Fruit fly (Drosophila melanogaster): ENCODE results near the gene Pgcl.
A peak's percentile ranks its signal among the peaks of the same experiment; 100 is the strongest.
"Not testable (repeated sequence)": the region's sequence is repeated elsewhere in the genome, so short reads cannot be mapped to it uniquely, and the experiment has no call there.

Gene Pgcl

DNA sequence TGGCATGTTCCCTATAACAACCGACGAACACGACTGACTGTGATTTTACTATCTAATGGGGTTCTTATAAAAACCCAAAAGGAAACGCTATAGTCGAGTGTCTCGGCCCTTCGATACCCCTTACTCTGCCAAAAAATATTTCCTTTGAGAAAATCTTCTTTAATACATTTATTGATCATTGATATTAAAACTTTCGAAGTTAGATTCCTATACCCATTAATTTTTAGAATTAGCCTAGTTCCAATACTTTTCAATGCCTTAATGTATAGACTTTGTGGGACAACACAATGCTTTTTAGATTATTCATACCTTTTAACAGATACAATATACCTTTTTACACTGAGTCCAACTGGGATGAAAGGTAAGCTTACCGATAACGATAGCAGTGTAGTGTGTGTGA, at the start of gene Pgcl:
Gene Pgcl, minus strand, starts transcription at position 45 of the 400 bp plus-strand sequence.
- no peak for TF ChIP-seq sv (GFP tag; optimal IDR thresholded peaks at IDR 0.05)
- TF ChIP-seq Vsx2 (GFP tag; optimal IDR thresholded peaks at IDR 0.05; ENCODE audit: partially characterized antibody), result no peak

DNA sequence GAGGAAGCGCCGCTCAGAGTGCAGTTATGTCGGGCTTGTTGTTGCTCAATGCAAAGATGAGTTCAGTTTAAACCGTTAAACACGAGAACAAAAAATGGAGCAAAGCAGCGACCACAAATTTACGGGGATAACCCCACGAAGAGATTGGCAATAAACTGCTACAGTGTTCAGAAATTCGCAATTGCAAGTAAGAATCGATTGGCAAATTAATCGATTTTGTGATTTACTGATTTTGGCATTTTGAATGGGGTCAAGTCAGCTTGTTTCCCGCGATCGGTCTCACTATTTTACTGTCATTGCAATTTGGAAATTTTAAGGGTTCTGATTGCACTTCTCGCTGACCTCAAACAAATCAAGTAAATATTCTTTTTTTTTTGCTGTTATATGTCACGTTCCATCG, 44.4 kb upstream of the Pgcl start, which contains the start of gene CG3176:
Gene CG3176, plus strand, starts transcription at position 221 of the 400 bp plus-strand sequence.
- TF ChIP-seq Rel (GFP tag; optimal IDR thresholded peaks at IDR 0.05), result not testable (repeated sequence)
- TF ChIP-seq Rel (tag; optimal IDR thresholded peaks at IDR 0.05) (peak; percentile 95), rgr (GFP tag; optimal IDR thresholded peaks at IDR 0.05) (peak; percentile 29)

DNA sequence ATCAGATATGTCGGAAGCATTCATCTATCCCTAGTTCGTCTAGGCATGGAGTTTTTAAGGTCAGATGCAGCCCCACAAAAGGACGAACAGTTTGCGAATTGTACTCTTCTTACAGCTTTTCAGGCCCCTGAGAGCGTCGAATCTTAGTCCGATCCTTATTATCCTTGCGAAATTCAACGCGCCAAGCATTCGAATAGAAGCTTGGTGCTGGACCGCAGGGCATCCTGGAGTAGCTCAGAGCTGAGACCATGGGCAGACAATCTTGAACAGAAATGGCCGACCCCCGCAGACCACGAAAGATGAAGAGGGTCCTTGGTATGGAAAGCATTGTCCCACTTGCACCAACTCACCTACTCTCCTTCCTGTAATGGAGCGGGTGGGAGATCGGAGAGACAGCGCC, 41.5 kb upstream of the Pgcl start, which contains the start of gene CG32817:
Gene CG32817, plus strand, starts transcription at position 301 of the 400 bp plus-strand sequence.
- TF ChIP-seq fru (GFP tag; optimal IDR thresholded peaks at IDR 0.05) (no peak), lola (GFP tag; optimal IDR thresholded peaks at IDR 0.05) (no peak), CG9705 (GFP tag; optimal IDR thresholded peaks at IDR 0.05) (no peak), Mio (GFP tag; optimal IDR thresholded peaks at IDR 0.05) (no peak), Hr83 (GFP tag; optimal IDR thresholded peaks at IDR 0.05; ENCODE audit: poor library complexity, severe bottlenecking) (no peak), Sp1 (GFP tag; optimal IDR thresholded peaks at IDR 0.05) (no peak), brk (GFP tag; optimal IDR thresholded peaks at IDR 0.05) (no peak), OdsH (GFP tag; optimal IDR thresholded peaks at IDR 0.05) (no peak), ey (GFP tag; optimal IDR thresholded peaks at IDR 0.05) (no peak), h (GFP tag; optimal IDR thresholded peaks at IDR 0.05) (no peak), HLH106 (tag; optimal IDR thresholded peaks at IDR 0.05) (no peak), CG32264 (GFP tag; optimal IDR thresholded peaks at IDR 0.05) (no peak), jim (GFP tag; optimal IDR thresholded peaks at IDR 0.05) (no peak), Rel (GFP tag; optimal IDR thresholded peaks at IDR 0.05) (no peak), Rel (tag; optimal IDR thresholded peaks at IDR 0.05) (no peak), Abd-B (GFP tag; optimal IDR thresholded peaks at IDR 0.05) (no peak), N (GFP tag; optimal IDR thresholded peaks at IDR 0.05) (no peak), Vsx2 (GFP tag; optimal IDR thresholded peaks at IDR 0.05; ENCODE audit: partially characterized antibody) (no peak)

DNA sequence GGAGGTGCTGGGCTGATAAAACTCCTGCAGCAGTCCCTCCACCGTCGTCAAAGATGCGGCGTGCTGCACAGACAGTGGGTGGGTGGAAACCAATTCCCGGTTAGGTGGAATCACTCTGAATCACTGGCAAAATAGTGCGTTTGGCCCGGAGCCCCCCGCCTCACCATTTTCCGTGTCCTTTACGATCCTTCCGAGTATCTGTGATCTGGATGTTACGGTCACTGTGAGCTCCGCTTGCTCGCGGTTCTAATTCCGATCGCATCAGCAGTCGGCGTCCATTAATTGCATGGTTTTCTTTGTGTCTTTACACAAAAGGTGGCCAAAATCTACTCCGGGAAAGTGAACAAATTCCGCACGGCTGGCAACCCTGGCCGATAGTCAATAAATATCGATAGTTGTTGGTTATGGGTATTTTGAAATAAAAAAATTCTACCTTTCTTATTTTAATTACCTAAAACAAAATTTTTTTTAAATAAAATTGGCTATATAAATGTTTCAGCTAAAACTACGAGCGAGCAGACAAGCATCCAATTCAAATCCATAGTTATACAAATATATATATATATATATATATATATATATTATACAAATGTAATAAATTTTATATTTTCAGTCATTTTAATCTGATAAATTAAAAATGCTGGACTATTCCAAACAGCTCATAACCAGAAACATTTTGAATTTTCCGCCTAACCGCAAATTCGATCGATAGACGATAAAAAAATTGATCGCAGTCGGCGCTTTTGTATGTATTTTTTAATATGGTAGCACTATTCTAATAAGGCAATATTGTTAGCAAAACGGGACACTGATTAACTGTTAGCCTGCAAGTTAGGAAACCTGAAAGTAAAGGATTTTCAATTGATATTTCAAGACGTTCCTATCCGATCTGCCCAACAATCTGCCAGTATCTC, 39.2 kb upstream of the Pgcl start, which contains the start of the genes ebo and CG13373:
Gene ebo, minus strand, starts transcription at position 350 of the 914 bp plus-strand sequence.
Gene CG13373, plus strand, starts transcription at position 755 of the 914 bp plus-strand sequence.
- TF ChIP-seq br (GFP tag; optimal IDR thresholded peaks at IDR 0.05) (no peak), Rel (GFP tag; optimal IDR thresholded peaks at IDR 0.05) (no peak), Rel (tag; optimal IDR thresholded peaks at IDR 0.05) (no peak), OdsH (GFP tag; optimal IDR thresholded peaks at IDR 0.05) (peak; percentile 13), psq (GFP tag; optimal IDR thresholded peaks at IDR 0.05) (peak; percentile 23), rgr (GFP tag; optimal IDR thresholded peaks at IDR 0.05) (peak; percentile 58), HLH106 (tag; optimal IDR thresholded peaks at IDR 0.05) (peak; percentile 53), Hr83 (GFP tag; optimal IDR thresholded peaks at IDR 0.05; ENCODE audit: poor library complexity, severe bottlenecking) (peak; percentile 69), Vsx2 (GFP tag; optimal IDR thresholded peaks at IDR 0.05; ENCODE audit: partially characterized antibody) (no peak), pan (optimal IDR thresholded peaks at IDR 0.05) (no peak), foxo (GFP tag; optimal IDR thresholded peaks at IDR 0.05) (peak in 1 of 2 experiments; percentile 46), Hr78 (GFP tag; optimal IDR thresholded peaks at IDR 0.05) (no peak), Myc (optimal IDR thresholded peaks at IDR 0.05) (no peak)

DNA sequence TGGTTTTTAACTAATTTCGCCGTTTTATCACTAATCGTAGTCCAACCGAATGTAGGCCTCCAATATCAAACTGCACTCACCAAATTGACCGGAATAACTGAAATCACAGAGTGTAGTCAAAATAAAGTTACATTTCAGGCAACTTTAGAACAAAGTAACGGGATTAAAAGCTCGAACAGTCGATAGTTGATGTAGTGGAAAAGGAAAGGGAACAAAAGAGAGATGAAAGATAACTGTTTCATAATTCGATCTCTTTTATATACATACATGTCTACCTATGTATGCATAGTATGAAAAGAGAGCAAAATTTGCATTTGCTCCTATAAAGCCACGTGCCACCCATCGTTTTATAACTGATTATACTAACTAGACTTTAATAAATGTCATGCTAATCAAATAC, 33.4 kb upstream of the Pgcl start, which contains the start of gene CG32816:
Gene CG32816, minus strand, starts transcription at position 101 of the 400 bp plus-strand sequence.
- TF ChIP-seq HLH106 (tag; optimal IDR thresholded peaks at IDR 0.05) (no peak), Jra (GFP tag; optimal IDR thresholded peaks at IDR 0.05) (no peak), dsf (GFP tag; optimal IDR thresholded peaks at IDR 0.05; ENCODE audit: borderline replicate concordance) (no peak), brk (GFP tag; optimal IDR thresholded peaks at IDR 0.05) (no peak), Hr83 (GFP tag; optimal IDR thresholded peaks at IDR 0.05; ENCODE audit: poor library complexity, severe bottlenecking) (no peak), N (GFP tag; optimal IDR thresholded peaks at IDR 0.05) (no peak), Dfd (GFP tag; optimal IDR thresholded peaks at IDR 0.05) (no peak), Dif (GFP tag; optimal IDR thresholded peaks at IDR 0.05; ENCODE audit: partially characterized antibody) (no peak), Rel (GFP tag; optimal IDR thresholded peaks at IDR 0.05) (no peak), Rel (tag; optimal IDR thresholded peaks at IDR 0.05) (no peak), Hr78 (GFP tag; optimal IDR thresholded peaks at IDR 0.05) (no peak), usp (GFP tag; optimal IDR thresholded peaks at IDR 0.05) (no peak), GATAd (GFP tag; optimal IDR thresholded peaks at IDR 0.05) (no peak), CrebA (GFP tag; optimal IDR thresholded peaks at IDR 0.05; ENCODE audit: borderline replicate concordance) (no peak), OdsH (GFP tag; optimal IDR thresholded peaks at IDR 0.05) (no peak), Mio (GFP tag; optimal IDR thresholded peaks at IDR 0.05) (no peak), dmrt93B (GFP tag; optimal IDR thresholded peaks at IDR 0.05) (no peak)

Measured in whole organism, wandering third instar larva.